In genomic region chr3L:20241987-20242982, dm6 we compare ENCODE assay signal across 5 fruit fly cellular contexts.
TF ChIP-seq lines count a peak whose summit lies in the region.

No protein-coding gene starts in this region.

- TF ChIP-seq CTCF in whole organism, embryonic (GFP tag; optimal IDR thresholded peaks at IDR 0.05; lab: Kevin White, UChicago), result no peak

TF ChIP-seq in whole organism, adult, 20 proteins besides CTCF, POLR2A, EP300 and RAD21 (continues in another document):
- peak; percentile 82 for TF ChIP-seq kay (GFP tag; lab: Kevin White, UChicago; ENCODE audit: borderline replicate concordance)
- no peak for TF ChIP-seq cic (GFP tag; optimal IDR thresholded peaks at IDR 0.05; lab: Kevin White, UChicago)
- peak; percentile 34 for TF ChIP-seq tj (GFP tag; optimal IDR thresholded peaks at IDR 0.05; lab: Kevin White, UChicago)
- TF ChIP-seq CG12768 (GFP tag; optimal IDR thresholded peaks at IDR 0.05; lab: Kevin White, UChicago), result peak; percentile 66
- TF ChIP-seq CG11617 (GFP tag; optimal IDR thresholded peaks at IDR 0.05; lab: Kevin White, UChicago), result peak; percentile 78
- TF ChIP-seq CG14711 (tag; optimal IDR thresholded peaks at IDR 0.05; lab: Kevin White, UChicago), result peak; percentile 68
- peak; percentile 51 for TF ChIP-seq toe (GFP tag; optimal IDR thresholded peaks at IDR 0.05; lab: Kevin White, UChicago)
- peak; percentile 47 for TF ChIP-seq Clk (GFP tag; optimal IDR thresholded peaks at IDR 0.05; lab: Kevin White, UChicago)
- peak; percentile 17 for TF ChIP-seq Mnt (GFP tag; optimal IDR thresholded peaks at IDR 0.05; lab: Kevin White, UChicago)
- peak; percentile 36 for TF ChIP-seq ovo (GFP tag; optimal IDR thresholded peaks at IDR 0.05; lab: Kevin White, UChicago)
- TF ChIP-seq Hr96 (GFP tag; optimal IDR thresholded peaks at IDR 0.05; lab: Kevin White, UChicago), result peak; percentile 17
- TF ChIP-seq pad (GFP tag; optimal IDR thresholded peaks at IDR 0.05; lab: Kevin White, UChicago), result peak; percentile 60
- TF ChIP-seq CG7045 (GFP tag; optimal IDR thresholded peaks at IDR 0.05; lab: Kevin White, UChicago), result peak; percentile 57
- peak; percentile 70 for TF ChIP-seq CG7101 (tag; optimal IDR thresholded peaks at IDR 0.05; lab: Kevin White, UChicago)
- peak; percentile 50 for TF ChIP-seq CG33017 (tag; optimal IDR thresholded peaks at IDR 0.05; lab: Kevin White, UChicago)
- TF ChIP-seq CG5204 (GFP tag; optimal IDR thresholded peaks at IDR 0.05; lab: Kevin White, UChicago), result peak; percentile 52
- peak; percentile 1 for TF ChIP-seq bab1 (GFP tag; optimal IDR thresholded peaks at IDR 0.05; lab: Kevin White, UChicago)
- TF ChIP-seq cnc (optimal IDR thresholded peaks at IDR 0.05; lab: Kevin White, UChicago), result no peak

TF ChIP-seq in whole organism, embryonic, 481 proteins besides CTCF, POLR2A, EP300 and RAD21 (continues in another document):
- TF ChIP-seq sc (optimal IDR thresholded peaks at IDR 0.05; lab: Kevin White, UChicago) (no peak), sc (GFP tag; optimal IDR thresholded peaks at IDR 0.05; lab: Kevin White, UChicago) (peak; percentile 34), gcm (GFP tag; optimal IDR thresholded peaks at IDR 0.05; lab: Kevin White, UChicago) (peak; percentile 83), slbo (GFP tag; IDR thresholded peaks at IDR 0.05; lab: Robert Waterston, UW) (peak; percentile 66), danr (GFP tag; IDR thresholded peaks at IDR 0.05; lab: Robert Waterston, UW) (no peak; the same call in 1 of the 2 replicates), BtbVII (GFP tag; optimal IDR thresholded peaks at IDR 0.05; lab: Kevin White, UChicago) (peak; percentile 66), Oaz (GFP tag; IDR thresholded peaks at IDR 0.05; lab: Robert Waterston, UW) (peak; percentile 30; the same call in 1 of the 2 replicates), CG10147 (GFP tag; optimal IDR thresholded peaks at IDR 0.05; lab: Kevin White, UChicago) (peak; percentile 60), nerfin-1 (tag; optimal IDR thresholded peaks at IDR 0.05; lab: Kevin White, UChicago) (peak; percentile 65), CG32532 (GFP tag; IDR thresholded peaks at IDR 0.05; lab: Robert Waterston, UW) (peak; percentile 46), btn (GFP tag; optimal IDR thresholded peaks at IDR 0.05; lab: Kevin White, UChicago) (no peak), kah (GFP tag; optimal IDR thresholded peaks at IDR 0.05; lab: Kevin White, UChicago) (no peak), bbx (GFP tag; IDR thresholded peaks at IDR 0.05; lab: Robert Waterston, UW; ENCODE audit: partially characterized antibody) (peak; percentile 57), CG8089 (GFP tag; optimal IDR thresholded peaks at IDR 0.05; lab: Kevin White, UChicago) (no peak), CG8388 (GFP tag; optimal IDR thresholded peaks at IDR 0.05; lab: Kevin White, UChicago) (peak; percentile 30), Xbp1 (GFP tag; optimal IDR thresholded peaks at IDR 0.05; lab: Kevin White, UChicago) (peak; percentile 57), dpn (GFP tag; optimal IDR thresholded peaks at IDR 0.05; lab: Kevin White, UChicago) (peak in 1 of 2 experiments; percentile 53), CG32767 (GFP tag; IDR thresholded peaks at IDR 0.05; lab: Robert Waterston, UW) (no peak)

TF ChIP-seq in whole organism, prepupa, 60 proteins besides CTCF, POLR2A, EP300 and RAD21 (continues in another document):
- TF ChIP-seq CG6808 (GFP tag; optimal IDR thresholded peaks at IDR 0.05; lab: Kevin White, UChicago) (peak; percentile 2), svp (GFP tag; lab: Kevin White, UChicago) (peak; percentile 74), Hr38 (GFP tag; optimal IDR thresholded peaks at IDR 0.05; lab: Kevin White, UChicago) (no peak), esn (GFP tag; optimal IDR thresholded peaks at IDR 0.05; lab: Kevin White, UChicago) (peak; percentile 69), dsx (GFP tag; optimal IDR thresholded peaks at IDR 0.05; lab: Kevin White, UChicago; ENCODE audit: poor library complexity, severe bottlenecking) (peak; percentile 41), CG11762 (GFP tag; optimal IDR thresholded peaks at IDR 0.05; lab: Kevin White, UChicago; ENCODE audit: insufficient read depth) (peak; percentile 9), CG11902 (GFP tag; optimal IDR thresholded peaks at IDR 0.05; lab: Kevin White, UChicago) (no peak), CG6792 (GFP tag; optimal IDR thresholded peaks at IDR 0.05; lab: Kevin White, UChicago) (peak; percentile 26), Sox102F (GFP tag; optimal IDR thresholded peaks at IDR 0.05; lab: Kevin White, UChicago) (peak; percentile 52), salr (GFP tag; optimal IDR thresholded peaks at IDR 0.05; lab: Kevin White, UChicago) (peak in 1 of 2 experiments; percentile 48), Hr4 (GFP tag; optimal IDR thresholded peaks at IDR 0.05; lab: Kevin White, UChicago) (peak; percentile 60), CG6854 (GFP tag; optimal IDR thresholded peaks at IDR 0.05; lab: Kevin White, UChicago) (no peak), CG15336 (GFP tag; IDR thresholded peaks at IDR 0.05; lab: Robert Waterston, UW) (peak; percentile 47), CG1621 (tag; optimal IDR thresholded peaks at IDR 0.05; lab: Kevin White, UChicago) (no peak), topi (GFP tag; optimal IDR thresholded peaks at IDR 0.05; lab: Kevin White, UChicago) (peak; percentile 54), CG8632 (GFP tag; optimal IDR thresholded peaks at IDR 0.05; lab: Kevin White, UChicago) (peak; percentile 67), CG8119 (GFP tag; IDR thresholded peaks at IDR 0.05; lab: Robert Waterston, UW) (peak; percentile 58; the same call in 2 of the 3 replicates), CG3919 (GFP tag; optimal IDR thresholded peaks at IDR 0.05; lab: Kevin White, UChicago) (peak; percentile 58), Ets96B (tag; optimal IDR thresholded peaks at IDR 0.05; lab: Kevin White, UChicago) (no peak)

TF ChIP-seq in whole organism, pupa, 21 proteins besides CTCF, POLR2A, EP300 and RAD21:
- no peak for TF ChIP-seq CG10348 (GFP tag; IDR thresholded peaks at IDR 0.05; lab: Robert Waterston, UW)
- TF ChIP-seq CG9948 (tag; optimal IDR thresholded peaks at IDR 0.05; lab: Kevin White, UChicago), result peak; percentile 47
- no peak for TF ChIP-seq Pif1A (GFP tag; optimal IDR thresholded peaks at IDR 0.05; lab: Kevin White, UChicago)
- TF ChIP-seq CG4496 (GFP tag; IDR thresholded peaks at IDR 0.05; lab: Robert Waterston, UW), result peak; percentile 81
- 0 out of 2 replicates have a peak, but pooled peaks have one; percentile 10 for TF ChIP-seq rn (GFP tag; IDR thresholded peaks at IDR 0.05; lab: Robert Waterston, UW)
- TF ChIP-seq CG32121 (GFP tag; IDR thresholded peaks at IDR 0.05; lab: Robert Waterston, UW), result peak; percentile 61; the same call in 1 of the 2 replicates
- no peak for TF ChIP-seq D1 (tag; optimal IDR thresholded peaks at IDR 0.05; lab: Kevin White, UChicago)
- peak; percentile 29 for TF ChIP-seq CG34367 (tag; optimal IDR thresholded peaks at IDR 0.05; lab: Kevin White, UChicago)
- TF ChIP-seq Pif1B (GFP tag; optimal IDR thresholded peaks at IDR 0.05; lab: Kevin White, UChicago), result peak; percentile 39
- peak; percentile 19 for TF ChIP-seq CG17806 (tag; optimal IDR thresholded peaks at IDR 0.05; lab: Kevin White, UChicago)
- no peak for TF ChIP-seq EcR (GFP tag; optimal IDR thresholded peaks at IDR 0.05; lab: Kevin White, UChicago)
- peak; percentile 50; the same call in 1 of the 2 replicates for TF ChIP-seq Ets98B (GFP tag; IDR thresholded peaks at IDR 0.05; lab: Robert Waterston, UW)
- peak; percentile 45 for TF ChIP-seq Snoo (tag; optimal IDR thresholded peaks at IDR 0.05; lab: Kevin White, UChicago)
- peak; percentile 48 for TF ChIP-seq CG15710 (tag; optimal IDR thresholded peaks at IDR 0.05; lab: Kevin White, UChicago)
- peak; percentile 15 for TF ChIP-seq CG8301 (tag; optimal IDR thresholded peaks at IDR 0.05; lab: Kevin White, UChicago)
- no peak; the same call in none of the 2 replicates for TF ChIP-seq CG12605 (GFP tag; IDR thresholded peaks at IDR 0.05; lab: Robert Waterston, UW)
- peak; percentile 53 for TF ChIP-seq CG8159 (tag; optimal IDR thresholded peaks at IDR 0.05; lab: Kevin White, UChicago)
- no peak for TF ChIP-seq fd96Ca (GFP tag; IDR thresholded peaks at IDR 0.05; lab: Robert Waterston, UW)
- no peak for TF ChIP-seq CG14655 (GFP tag; optimal IDR thresholded peaks at IDR 0.05; lab: Kevin White, UChicago)

TF ChIP-seq in whole organism, wandering third instar larva, 38 proteins besides CTCF, POLR2A, EP300 and RAD21 (continues in another document):
- TF ChIP-seq Hnf4 (GFP tag; optimal IDR thresholded peaks at IDR 0.05; lab: Kevin White, UChicago), result peak; percentile 53
- peak; percentile 36 for TF ChIP-seq fru (GFP tag; optimal IDR thresholded peaks at IDR 0.05; lab: Kevin White, UChicago)
- TF ChIP-seq Myc (optimal IDR thresholded peaks at IDR 0.05; lab: Kevin White, UChicago), result no peak
- TF ChIP-seq CrebA (GFP tag; optimal IDR thresholded peaks at IDR 0.05; lab: Kevin White, UChicago; ENCODE audit: borderline replicate concordance), result no peak
- TF ChIP-seq dmrt93B (GFP tag; optimal IDR thresholded peaks at IDR 0.05; lab: Kevin White, UChicago), result peak; percentile 45
- peak; percentile 67 for TF ChIP-seq brk (GFP tag; optimal IDR thresholded peaks at IDR 0.05; lab: Kevin White, UChicago)
- no peak for TF ChIP-seq lola (GFP tag; optimal IDR thresholded peaks at IDR 0.05; lab: Kevin White, UChicago)
- TF ChIP-seq usp (GFP tag; optimal IDR thresholded peaks at IDR 0.05; lab: Kevin White, UChicago), result no peak
- no peak for TF ChIP-seq Dif (GFP tag; optimal IDR thresholded peaks at IDR 0.05; lab: Kevin White, UChicago; ENCODE audit: partially characterized antibody)
- peak; percentile 26 for TF ChIP-seq CG9705 (GFP tag; optimal IDR thresholded peaks at IDR 0.05; lab: Kevin White, UChicago)
- TF ChIP-seq Hr83 (GFP tag; optimal IDR thresholded peaks at IDR 0.05; lab: Kevin White, UChicago; ENCODE audit: poor library complexity, severe bottlenecking), result peak; percentile 46
- no peak for TF ChIP-seq br (GFP tag; optimal IDR thresholded peaks at IDR 0.05; lab: Kevin White, UChicago)
- TF ChIP-seq N (GFP tag; optimal IDR thresholded peaks at IDR 0.05; lab: Kevin White, UChicago), result no peak
- peak; percentile 6 for TF ChIP-seq sage (GFP tag; optimal IDR thresholded peaks at IDR 0.05; lab: Kevin White, UChicago)
- TF ChIP-seq Rel (GFP tag; optimal IDR thresholded peaks at IDR 0.05; lab: Kevin White, UChicago), result no peak
- no peak for TF ChIP-seq Rel (tag; optimal IDR thresholded peaks at IDR 0.05; lab: Kevin White, UChicago)
- no peak for TF ChIP-seq Vsx2 (GFP tag; optimal IDR thresholded peaks at IDR 0.05; lab: Kevin White, UChicago; ENCODE audit: partially characterized antibody)
- no peak for TF ChIP-seq pan (optimal IDR thresholded peaks at IDR 0.05; lab: Kevin White, UChicago)
- no peak for TF ChIP-seq CG32264 (GFP tag; optimal IDR thresholded peaks at IDR 0.05; lab: Kevin White, UChicago)
- TF ChIP-seq psq (GFP tag; optimal IDR thresholded peaks at IDR 0.05; lab: Kevin White, UChicago), result peak; percentile 48
- TF ChIP-seq Abd-B (GFP tag; optimal IDR thresholded peaks at IDR 0.05; lab: Kevin White, UChicago), result no peak
- TF ChIP-seq HLH106 (tag; optimal IDR thresholded peaks at IDR 0.05; lab: Kevin White, UChicago), result peak; percentile 60
- peak; percentile 68 for TF ChIP-seq Sp1 (GFP tag; optimal IDR thresholded peaks at IDR 0.05; lab: Kevin White, UChicago)
- no peak for TF ChIP-seq Dfd (GFP tag; optimal IDR thresholded peaks at IDR 0.05; lab: Kevin White, UChicago)
- no peak for TF ChIP-seq Hr78 (GFP tag; optimal IDR thresholded peaks at IDR 0.05; lab: Kevin White, UChicago)
